Fruit fly (Drosophila melanogaster) whole organism, embryonic: ENCODE results near the gene CG3505.

Experiments
- Bteb2 ChIP-seq: fragments of 200-800 bp; sonication (Bioruptor generic); optimal IDR thresholded peaks from 2 replicates; lab custom pipeline; 2016; ENCODE audit warnings: missing biosample characterization, missing genetic modification characterization
- CG11093 ChIP-seq: fragments of 200-800 bp; sonication (Bioruptor generic); IDR thresholded peaks from 3 replicates; pipeline ENCODE4 v1.3.6; 2022; ENCODE audit warnings: missing biosample characterization, missing genetic modification characterization
- CG13287 ChIP-seq: fragments of 200-800 bp; sonication (Bioruptor generic); IDR thresholded peaks from 2 replicates; pipeline ENCODE4 v1.3.6; 2022; ENCODE audit warnings: missing biosample characterization, missing genetic modification characterization; ENCODE audit not compliant: partially characterized antibody
- CG13624 ChIP-seq: fragments of 200-800 bp; sonication (Bioruptor generic); optimal IDR thresholded peaks from 2 replicates; lab custom pipeline; 2016; ENCODE audit warnings: missing biosample characterization, missing genetic modification characterization
- CG14050 ChIP-seq: fragments of 200-800 bp; sonication (Bioruptor generic); IDR thresholded peaks from 3 replicates; pipeline ENCODE4 v1.3.6; 2022; ENCODE audit warnings: missing biosample characterization, missing genetic modification characterization
- CG17186 ChIP-seq: fragments of 200-800 bp; sonication (Bioruptor generic); optimal IDR thresholded peaks from 3 replicates; lab custom pipeline; 2017; ENCODE audit warnings: missing biosample characterization, missing genetic modification reagents, missing genetic modification characterization
- CG17802 ChIP-seq: fragments of 200-800 bp; sonication (Bioruptor generic); optimal IDR thresholded peaks from 2 replicates; lab custom pipeline; 2018; ENCODE audit warnings: missing biosample characterization, mild to moderate bottlenecking, missing genetic modification characterization, moderate library complexity
- CG18599 ChIP-seq: fragments of 200-800 bp; sonication (Bioruptor generic); optimal IDR thresholded peaks from 3 replicates; lab custom pipeline; 2017; ENCODE audit warnings: missing biosample characterization, missing genetic modification characterization, mild to moderate bottlenecking, moderate library complexity, missing genetic modification reagents
- CG31388 ChIP-seq: fragments of 200-800 bp; sonication (Bioruptor generic); optimal IDR thresholded peaks from 2 replicates; lab custom pipeline; 2016; ENCODE audit warnings: missing biosample characterization, missing genetic modification characterization
- CG31441 ChIP-seq: fragments of 200-800 bp; sonication (Bioruptor generic); IDR thresholded peaks from 2 replicates; pipeline ENCODE4 v1.3.6; 2022; ENCODE audit warnings: missing biosample characterization, missing genetic modification characterization
- CG4328 ChIP-seq: fragments of 200-800 bp; sonication (Bioruptor generic); optimal IDR thresholded peaks from 3 replicates; lab custom pipeline; 2017; ENCODE audit warnings: missing biosample characterization, missing genetic modification reagents, missing genetic modification characterization
- CG6272 ChIP-seq: fragments of 200-800 bp; sonication (Bioruptor generic); IDR thresholded peaks from 2 replicates; pipeline ENCODE4 v1.3.6; 2022; ENCODE audit warnings: missing biosample characterization, missing genetic modification characterization
- CG6683 ChIP-seq: fragments of 200-800 bp; sonication (Bioruptor generic); optimal IDR thresholded peaks from 2 replicates; lab custom pipeline; 2017; ENCODE audit warnings: missing biosample characterization, mild to moderate bottlenecking, missing genetic modification characterization, missing genetic modification reagents
- CG6813 ChIP-seq: fragments of 200-800 bp; sonication (Bioruptor generic); optimal IDR thresholded peaks from 2 replicates; lab custom pipeline; 2017; ENCODE audit warnings: missing biosample characterization, missing genetic modification characterization, mild to moderate bottlenecking, moderate library complexity, missing genetic modification reagents
- CG7372 ChIP-seq: fragments of 200-800 bp; sonication (Bioruptor generic); IDR thresholded peaks from 2 replicates; pipeline ENCODE4 v1.3.6; 2022; ENCODE audit warnings: missing biosample characterization, missing genetic modification characterization
- CG7839 ChIP-seq: fragments of 200-800 bp; sonication (Bioruptor generic); optimal IDR thresholded peaks from 3 replicates; lab custom pipeline; 2018; ENCODE audit warnings: missing biosample characterization, mild to moderate bottlenecking, missing genetic modification characterization, moderate library complexity
- CG7928 ChIP-seq: fragments of 200-800 bp; sonication (Bioruptor generic); optimal IDR thresholded peaks from 2 replicates; lab custom pipeline; 2017; ENCODE audit warnings: missing biosample characterization, mild to moderate bottlenecking, missing genetic modification characterization
- CG7963 ChIP-seq: fragments of 200-800 bp; sonication (Bioruptor generic); IDR thresholded peaks from 3 replicates; pipeline ENCODE4 v1.3.6; 2022; ENCODE audit warnings: missing biosample characterization, missing genetic modification characterization; ENCODE audit not compliant: partially characterized antibody
- CG8478 ChIP-seq: fragments of >200 bp; optimal IDR thresholded peaks from 2 replicates; lab custom pipeline; 2018
- CG9437 ChIP-seq: fragments of 200-800 bp; sonication (Bioruptor generic); optimal IDR thresholded peaks from 2 replicates; lab custom pipeline; 2018; ENCODE audit warnings: missing biosample characterization, mild to moderate bottlenecking, missing genetic modification characterization
- CoRest ChIP-seq: fragments of 200-800 bp; sonication (Bioruptor generic); optimal IDR thresholded peaks from 3 replicates; lab custom pipeline; 2018; ENCODE audit warnings: missing biosample characterization, mild to moderate bottlenecking, missing genetic modification characterization, moderate library complexity
- Dek ChIP-seq: fragments of 200-800 bp; sonication (Bioruptor generic); optimal IDR thresholded peaks from 3 replicates; lab custom pipeline; 2019; ENCODE audit warnings: missing biosample characterization, mild to moderate bottlenecking, missing genetic modification characterization, moderate library complexity
- E2f2 ChIP-seq: fragments of 200-800 bp; sonication (Bioruptor generic); IDR thresholded peaks from 2 replicates; pipeline ENCODE4 v1.3.6; 2022; ENCODE audit warnings: missing biosample characterization, missing genetic modification characterization
- Elba2 ChIP-seq: fragments of 200-800 bp; sonication (Bioruptor generic); optimal IDR thresholded peaks from 3 replicates; lab custom pipeline; 2016; ENCODE audit warnings: missing biosample characterization, missing genetic modification characterization
- Ets97D ChIP-seq: fragments of 200-800 bp; sonication (Bioruptor generic); optimal IDR thresholded peaks from 3 replicates; lab custom pipeline; 2016; ENCODE audit warnings: missing biosample characterization, missing genetic modification characterization
- HLH3B ChIP-seq: fragments of 200-800 bp; sonication (Bioruptor generic); IDR thresholded peaks from 2 replicates; pipeline ENCODE4 v1.3.6; 2022; ENCODE audit warnings: missing biosample characterization, missing genetic modification characterization
- Hmr ChIP-seq: fragments of 200-800 bp; sonication (Bioruptor generic); optimal IDR thresholded peaks from 3 replicates; lab custom pipeline; 2017; ENCODE audit warnings: mild to moderate bottlenecking, missing biosample characterization, missing genetic modification reagents, missing genetic modification characterization
- NK7.1 ChIP-seq: fragments of 200-800 bp; sonication (Bioruptor generic); optimal IDR thresholded peaks from 3 replicates; lab custom pipeline; 2016; ENCODE audit warnings: missing biosample characterization, missing genetic modification characterization
- Nf-YC ChIP-seq: fragments of 200-800 bp; optimal IDR thresholded peaks from 3 replicates; lab custom pipeline; 2019; ENCODE audit warnings: missing biosample characterization, mild to moderate bottlenecking, missing genetic modification characterization, moderate library complexity
- Optix ChIP-seq: fragments of 200-800 bp; sonication (Bioruptor generic); IDR thresholded peaks from 3 replicates; pipeline ENCODE4 v1.3.6; 2022; ENCODE audit warnings: missing biosample characterization, missing genetic modification characterization
- Poxn ChIP-seq: fragments of 200-800 bp; sonication (Bioruptor generic); IDR thresholded peaks from 2 replicates; pipeline ENCODE4 v1.3.6; 2022; ENCODE audit warnings: missing biosample characterization, missing genetic modification characterization
- Ptx1 ChIP-seq: fragments of 200-800 bp; sonication (Bioruptor generic); IDR thresholded peaks from 2 replicates; pipeline ENCODE4 v1.3.6; 2022; ENCODE audit warnings: missing biosample characterization, missing genetic modification characterization
- Rfx ChIP-seq: fragments of 200-800 bp; sonication (Bioruptor generic); IDR thresholded peaks from 2 replicates; pipeline ENCODE4 v1.3.6; 2022; ENCODE audit warnings: missing biosample characterization, missing genetic modification characterization
- TFAM ChIP-seq: fragments of 200-800 bp; sonication (Bioruptor generic); optimal IDR thresholded peaks from 2 replicates; lab custom pipeline; 2017; ENCODE audit warnings: missing biosample characterization, missing genetic modification characterization, inconsistent platforms
- Taf1 ChIP-seq: fragments of 200-800 bp; sonication (Bioruptor generic); IDR thresholded peaks from 2 replicates; pipeline ENCODE4 v1.3.6; 2022; ENCODE audit warnings: missing biosample characterization, missing genetic modification characterization
- ato ChIP-seq: fragments of 200-800 bp; sonication (Bioruptor generic); IDR thresholded peaks from 2 replicates; pipeline ENCODE4 v1.3.6; 2022; ENCODE audit warnings: missing biosample characterization, missing genetic modification characterization; ENCODE audit not compliant: partially characterized antibody
- ci ChIP-seq: fragments of 200-800 bp; sonication (Bioruptor generic); IDR thresholded peaks from 3 replicates; pipeline ENCODE4 v1.3.6; 2022; ENCODE audit warnings: missing biosample characterization, missing genetic modification characterization
- crol ChIP-seq: fragments of 200-800 bp; sonication (Bioruptor generic); IDR thresholded peaks from 2 replicates; pipeline ENCODE4 v1.3.6; 2022; ENCODE audit warnings: missing biosample characterization, missing genetic modification characterization
- danr ChIP-seq: fragments of 200-800 bp; sonication (Bioruptor generic); IDR thresholded peaks from 2 replicates; pipeline ENCODE4 v1.3.6; 2022; ENCODE audit warnings: missing biosample characterization, missing genetic modification characterization
- ham ChIP-seq: fragments of 200-800 bp; sonication (Bioruptor generic); IDR thresholded peaks from 2 replicates; pipeline ENCODE4 v1.3.6; 2022; ENCODE audit warnings: missing biosample characterization, missing genetic modification characterization
- peb ChIP-seq: fragments of 200-800 bp; sonication (Bioruptor generic); IDR thresholded peaks from 2 replicates; pipeline ENCODE4 v1.3.6; 2022; ENCODE audit warnings: missing biosample characterization, missing genetic modification characterization
- prd ChIP-seq, 3 experiments: fragments of >200 bp in 2 of 3; fragments of 200-800 bp in 1 of 3; sonication (Bioruptor generic) in 1 of 3; optimal IDR thresholded peaks in 2 of 3; IDR thresholded peaks in 1 of 3; 2 replicates in 2 of 3; 3 replicates in 1 of 3; pipeline versions ENCODE4 v1.3.6 to Lab custom; 2017 to 2022; ENCODE audit warnings: missing biosample characterization in 1 of 3, missing genetic modification characterization in 1 of 3
- pros ChIP-seq: fragments of 200-800 bp; sonication (Bioruptor generic); optimal IDR thresholded peaks from 3 replicates; lab custom pipeline; 2019; ENCODE audit warnings: missing biosample characterization, mild to moderate bottlenecking, missing genetic modification characterization, moderate library complexity
- sens-2 ChIP-seq: fragments of 200-800 bp; sonication (Bioruptor generic); IDR thresholded peaks from 2 replicates; pipeline ENCODE4 v1.3.6; 2022; ENCODE audit warnings: missing biosample characterization, missing genetic modification characterization
- sim ChIP-seq: fragments of 200-800 bp; sonication (Bioruptor generic); IDR thresholded peaks from 2 replicates; pipeline ENCODE4 v1.3.6; 2022; ENCODE audit warnings: missing biosample characterization, missing genetic modification characterization
- ssp ChIP-seq: fragments of 200-800 bp; sonication (Bioruptor generic); IDR thresholded peaks from 2 replicates; pipeline ENCODE4 v1.3.6; 2022; ENCODE audit warnings: missing biosample characterization, missing genetic modification characterization
- stc ChIP-seq: fragments of 200-800 bp; sonication (Bioruptor generic); IDR thresholded peaks from 2 replicates; pipeline ENCODE4 v1.3.6; 2022; ENCODE audit warnings: missing biosample characterization, missing genetic modification characterization
- tx ChIP-seq: fragments of 200-800 bp; sonication (Bioruptor generic); optimal IDR thresholded peaks from 2 replicates; lab custom pipeline; 2016; ENCODE audit warnings: missing biosample characterization, missing genetic modification characterization
- vnd ChIP-seq: fragments of 200-800 bp; sonication (Bioruptor generic); IDR thresholded peaks from 3 replicates; pipeline ENCODE4 v1.3.6; 2022; ENCODE audit warnings: missing biosample characterization, missing genetic modification characterization; ENCODE audit not compliant: partially characterized antibody
- zf30C ChIP-seq: fragments of 200-800 bp; sonication (Bioruptor generic); optimal IDR thresholded peaks from 3 replicates; lab custom pipeline; 2018; ENCODE audit warnings: missing biosample characterization, mild to moderate bottlenecking, missing genetic modification characterization
- zfh2 ChIP-seq: fragments of 200-800 bp; sonication (Bioruptor generic); optimal IDR thresholded peaks from 2 replicates; lab custom pipeline; 2016; ENCODE audit warnings: missing biosample characterization, missing genetic modification characterization

The CG3505 gene

DNA sequence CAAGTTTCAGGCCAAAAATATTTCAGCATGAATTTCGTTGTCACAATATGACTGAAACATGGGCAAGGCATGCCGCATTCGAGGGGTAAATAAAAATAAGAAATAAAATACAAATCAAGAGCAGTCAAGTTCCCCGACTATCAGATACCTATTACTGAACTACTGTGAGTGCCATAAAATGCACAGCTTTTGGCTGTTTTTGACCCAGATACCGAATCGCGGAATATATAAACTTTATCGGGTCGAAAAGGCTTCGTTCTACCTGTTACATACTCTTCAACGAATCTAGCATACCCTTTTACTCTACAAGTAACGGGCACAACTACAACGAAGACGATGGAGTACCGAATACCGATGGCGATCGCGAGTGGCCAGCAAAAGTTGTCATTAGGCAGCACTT is 49.6 kb downstream of the CG3505 start (continued):
- no peak for TF ChIP-seq CG31388 (GFP tag; lab: Kevin White, UChicago)
- peak; percentile 69 for TF ChIP-seq zfh2 (GFP tag; lab: Kevin White, UChicago)
- peak; percentile 21 for TF ChIP-seq Dek (tag; lab: Kevin White, UChicago)
- no peak for TF ChIP-seq CG7928 (GFP tag; lab: Kevin White, UChicago)
- no peak for TF ChIP-seq peb (GFP tag; lab: Robert Waterston, UW)
- peak; percentile 53 for TF ChIP-seq Hmr (GFP tag; lab: Kevin White, UChicago)
- no peak for TF ChIP-seq Elba2 (GFP tag; lab: Kevin White, UChicago)
- TF ChIP-seq CG18599 (GFP tag; lab: Kevin White, UChicago): peak; percentile 63
- peak; percentile 26; the same call in 1 of the 3 replicates for TF ChIP-seq CG14050 (GFP tag; lab: Robert Waterston, UW)
- TF ChIP-seq CG7372 (GFP tag; lab: Robert Waterston, UW): peak; percentile 56
- no peak for TF ChIP-seq CG6683 (GFP tag; lab: Kevin White, UChicago)
- peak; percentile 14 for TF ChIP-seq CG9437
- TF ChIP-seq ssp: peak; percentile 33; the same call in 1 of the 2 replicates
- peak; percentile 79 for TF ChIP-seq stc (GFP tag; lab: Robert Waterston, UW)
- no peak for TF ChIP-seq CG17802 (tag; lab: Kevin White, UChicago)
- peak; percentile 51; the same call in 1 of the 2 replicates for TF ChIP-seq CG31441 (GFP tag; lab: Robert Waterston, UW)
- TF ChIP-seq sim: 0 out of 2 replicates have a peak, but pooled peaks have one; percentile 16
- peak; percentile 53 for TF ChIP-seq tx (GFP tag; lab: Kevin White, UChicago)
- TF ChIP-seq Taf1: 0 out of 2 replicates have a peak, but pooled peaks have one; percentile 56
- peak; percentile 52; the same call in 1 of the 2 replicates for TF ChIP-seq ato
- no peak for TF ChIP-seq Nf-YC (tag; lab: Kevin White, UChicago)
- TF ChIP-seq zf30C: no peak
- TF ChIP-seq vnd (GFP tag; lab: Robert Waterston, UW): peak; percentile 61
- no peak for TF ChIP-seq CG8478 (lab: Kevin White, UChicago)
- no peak for TF ChIP-seq ham (GFP tag; lab: Robert Waterston, UW)
- peak; percentile 72; the same call in 2 of the 3 replicates for TF ChIP-seq CG11093 (GFP tag; lab: Robert Waterston, UW)
- peak; percentile 29; the same call in 1 of the 2 replicates for TF ChIP-seq CG13287 (GFP tag; lab: Robert Waterston, UW)
- TF ChIP-seq E2f2 (GFP tag; lab: Robert Waterston, UW): peak; percentile 49
- TF ChIP-seq ci (GFP tag; lab: Robert Waterston, UW): peak; percentile 80
- no peak for TF ChIP-seq CG4328 (GFP tag; lab: Kevin White, UChicago)
- peak; percentile 33; the same call in 1 of the 2 replicates for TF ChIP-seq danr
- TF ChIP-seq CG6272: no peak
- TF ChIP-seq CG7839: peak; percentile 68
- peak; percentile 53 for TF ChIP-seq CG13624
- TF ChIP-seq Ets97D: peak; percentile 8
- no peak for TF ChIP-seq Poxn (GFP tag; lab: Robert Waterston, UW)
- peak; percentile 4 for TF ChIP-seq CG6813 (GFP tag; lab: Kevin White, UChicago)
- peak; percentile 80 for TF ChIP-seq Ptx1 (GFP tag; lab: Robert Waterston, UW)
- TF ChIP-seq Optix (GFP tag; lab: Robert Waterston, UW): peak; percentile 71
- TF ChIP-seq Rfx: peak; percentile 89
- peak; percentile 46 for TF ChIP-seq NK7.1 (GFP tag; lab: Kevin White, UChicago)
- TF ChIP-seq Bteb2 (GFP tag; lab: Kevin White, UChicago): peak; percentile 25
- TF ChIP-seq HLH3B: peak; percentile 72
- peak; percentile 54 for TF ChIP-seq CoRest (tag; lab: Kevin White, UChicago)
- TF ChIP-seq prd (optimal IDR thresholded peaks at IDR 0.05; lab: Kevin White, UChicago): no peak
- peak; percentile 82 for TF ChIP-seq prd (GFP tag; IDR thresholded peaks at IDR 0.05; lab: Robert Waterston, UW)
- 0 out of 2 replicates have a peak, but pooled peaks have one; percentile 17 for TF ChIP-seq crol (GFP tag; lab: Robert Waterston, UW)
- TF ChIP-seq pros (GFP tag; lab: Kevin White, UChicago): no peak
- TF ChIP-seq sens-2: peak; percentile 56
- TF ChIP-seq CG7963 (GFP tag; lab: Robert Waterston, UW): peak; percentile 62
- no peak for TF ChIP-seq CG17186 (GFP tag; lab: Kevin White, UChicago)
- no peak for TF ChIP-seq TFAM
